Worm (Caenorhabditis elegans): ENCODE data around the gene T19H12.3.

T19H12.3 gene

DNA sequence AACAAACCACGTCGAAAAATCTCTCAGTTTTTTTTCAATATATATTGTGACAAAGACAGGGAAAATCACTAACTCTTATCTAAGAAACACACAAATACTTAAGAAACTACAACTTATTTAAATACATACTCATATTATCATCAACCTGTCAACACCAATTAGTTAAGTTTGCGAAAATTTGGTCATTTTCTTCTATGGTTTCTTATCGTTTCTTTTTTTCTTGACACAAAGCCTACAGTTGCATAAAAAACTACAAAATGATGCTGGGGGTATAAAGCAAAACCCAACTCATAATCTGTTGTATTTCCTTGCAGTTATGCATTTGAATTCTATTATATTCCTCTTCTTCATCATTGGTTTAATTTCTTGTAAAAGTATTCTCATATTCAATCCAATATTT lies 15.6 kb downstream of the T19H12.3 start, which contains the start of gene ugt-67:
Gene ugt-67, plus strand, starts transcription at position 301 of the 400 bp plus-strand sequence.
- TF ChIP-seq dao-5 (tag; optimal IDR thresholded peaks at IDR 0.05): no peak
- no peak for TF ChIP-seq W03F9.2 (tag; optimal IDR thresholded peaks at IDR 0.05)
- no peak for TF ChIP-seq him-1 (tag; optimal IDR thresholded peaks at IDR 0.05)

DNA sequence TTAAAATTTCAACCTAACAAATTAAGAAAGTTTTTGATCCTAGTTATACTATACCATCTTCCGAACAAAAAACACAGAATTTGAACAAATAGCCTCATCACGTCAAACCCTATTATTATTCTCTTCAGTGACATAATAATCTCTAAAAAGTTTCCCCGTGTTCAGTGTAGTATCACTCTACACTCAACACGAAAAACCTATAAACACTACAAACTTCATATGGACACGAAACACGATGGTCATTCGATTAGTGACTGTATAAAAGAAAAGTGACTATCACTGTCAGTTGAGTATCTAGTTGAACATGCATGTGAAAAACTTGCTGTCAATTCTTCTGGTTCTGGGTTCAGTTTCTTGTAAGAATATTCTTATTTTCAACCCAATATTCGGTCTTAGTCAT lies 18.2 kb downstream of the T19H12.3 start, which contains the start of gene ugt-8:
Gene ugt-8, plus strand, starts transcription at position 235 of the 400 bp plus-strand sequence.
- TF ChIP-seq dao-5 (tag; optimal IDR thresholded peaks at IDR 0.05) (no peak), W03F9.2 (tag; optimal IDR thresholded peaks at IDR 0.05) (no peak), him-1 (tag; optimal IDR thresholded peaks at IDR 0.05) (no peak)

DNA sequence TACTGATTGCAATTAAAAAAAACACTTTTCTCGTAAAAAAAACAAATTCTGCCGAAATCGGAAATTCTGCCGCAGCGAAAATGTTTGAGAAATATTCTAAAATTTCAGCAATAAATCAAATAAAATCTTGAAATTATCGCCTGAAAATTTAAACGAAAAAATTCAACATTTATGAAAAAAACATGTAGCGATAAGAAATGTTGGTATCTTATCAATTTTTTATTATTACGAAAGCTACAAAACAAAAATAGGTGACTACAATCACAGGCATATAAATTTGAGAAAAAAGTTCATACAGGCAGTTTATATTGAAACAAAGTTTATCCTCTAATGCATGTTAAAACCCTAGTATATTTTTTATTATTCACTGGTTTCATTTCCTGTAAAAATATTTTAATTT lies 20.5 kb downstream of the T19H12.3 start, which contains the start of gene ugt-14:
Gene ugt-14, plus strand, starts transcription at position 301 of the 400 bp plus-strand sequence.
- TF ChIP-seq dao-5 (tag; optimal IDR thresholded peaks at IDR 0.05) (no peak), him-1 (tag; optimal IDR thresholded peaks at IDR 0.05) (no peak), W03F9.2 (tag; optimal IDR thresholded peaks at IDR 0.05) (no peak)

DNA sequence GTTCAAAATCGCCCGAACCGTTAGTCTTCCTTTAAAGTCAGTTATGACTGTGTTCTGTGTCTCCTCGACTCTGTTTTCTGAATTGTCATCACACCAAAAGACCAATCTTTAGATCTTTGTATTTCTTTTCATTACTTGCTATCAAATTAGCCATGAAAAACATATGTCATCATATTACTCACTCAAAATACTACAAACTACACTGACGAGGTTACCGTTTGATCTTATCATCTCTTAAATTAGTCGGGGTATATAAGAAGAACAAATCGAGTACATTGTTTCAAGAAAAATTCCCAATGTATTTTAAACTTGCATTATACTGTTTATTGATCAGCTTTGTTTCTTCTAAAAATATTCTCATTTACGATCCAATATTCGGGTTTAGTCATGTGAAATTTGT lies 23.1 kb downstream of the T19H12.3 start, which contains the start of gene ugt-13:
Gene ugt-13, plus strand, starts transcription at position 294 of the 400 bp plus-strand sequence.
- no peak for TF ChIP-seq W03F9.2 (tag; optimal IDR thresholded peaks at IDR 0.05)
- no peak for TF ChIP-seq him-1 (tag; optimal IDR thresholded peaks at IDR 0.05)
- TF ChIP-seq dao-5 (tag; optimal IDR thresholded peaks at IDR 0.05): no peak

DNA sequence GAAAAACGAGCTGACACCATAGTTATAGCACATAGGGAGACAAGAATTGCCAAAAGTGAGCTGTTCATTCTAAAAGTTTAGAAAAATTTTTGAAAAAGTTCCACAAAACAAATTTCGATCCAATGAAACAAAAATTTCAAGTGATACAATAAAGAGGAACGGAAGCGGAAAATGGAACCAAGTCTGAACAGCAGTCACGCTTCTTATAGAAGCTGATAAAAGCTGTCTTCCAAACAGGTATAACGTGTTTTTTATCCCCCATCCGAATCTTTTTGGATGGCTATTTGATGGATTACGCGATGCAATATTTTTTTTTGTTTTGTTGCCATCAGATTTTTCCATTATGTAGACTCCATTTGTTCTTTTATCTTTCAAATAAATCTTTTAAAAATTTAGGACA lies 26.8 kb downstream of the T19H12.3 start, which contains the start of gene H23N18.5:
Gene H23N18.5, minus strand, starts transcription at position 69 of the 400 bp plus-strand sequence.
- TF ChIP-seq dao-5 (tag; optimal IDR thresholded peaks at IDR 0.05) (no peak), W03F9.2 (tag; optimal IDR thresholded peaks at IDR 0.05) (no peak), him-1 (tag; optimal IDR thresholded peaks at IDR 0.05) (no peak)

DNA sequence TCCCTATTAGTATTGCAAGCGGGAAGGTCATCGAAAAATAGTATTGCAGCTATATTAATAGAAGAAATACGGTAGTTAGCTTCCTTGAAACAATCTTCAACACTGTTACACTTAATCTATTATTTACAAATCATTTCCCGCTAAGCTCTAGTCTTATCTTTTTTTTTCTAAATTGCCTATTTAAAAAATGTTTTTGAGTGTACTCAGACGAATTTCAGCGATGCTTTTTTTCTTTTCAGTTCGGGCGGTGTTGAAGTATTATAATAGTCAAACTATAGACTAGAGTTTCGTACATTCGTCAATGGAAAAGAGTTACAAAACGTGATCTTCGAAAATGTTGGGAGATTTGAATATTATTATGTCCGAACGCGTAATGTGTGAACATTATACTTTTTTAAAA lies 28.4 kb downstream of the T19H12.3 start:
- TF ChIP-seq dao-5 (tag; optimal IDR thresholded peaks at IDR 0.05) (no peak), him-1 (tag; optimal IDR thresholded peaks at IDR 0.05) (no peak), W03F9.2 (tag; optimal IDR thresholded peaks at IDR 0.05) (no peak)

DNA sequence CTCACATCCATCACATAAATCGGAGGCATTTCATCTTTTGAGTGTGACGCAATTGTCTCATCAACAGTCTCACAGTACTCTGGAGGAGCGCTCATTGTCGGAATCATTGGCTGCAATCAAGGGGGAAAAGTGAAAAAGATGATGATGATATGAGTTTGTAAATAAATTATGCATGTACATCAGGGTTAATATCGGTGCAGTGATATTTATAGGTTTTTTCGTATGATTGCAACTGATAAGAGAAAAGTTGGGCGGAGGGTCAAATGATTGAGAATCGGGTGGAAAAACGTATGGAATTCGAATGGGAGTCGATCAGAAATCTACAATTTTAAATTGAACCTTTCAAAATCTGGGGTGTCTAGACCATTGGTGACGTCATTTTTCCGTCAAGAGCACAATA lies 29.4 kb downstream of the T19H12.3 start, which contains the start of gene H23N18.6:
Gene H23N18.6, minus strand, starts transcription at position 201 of the 400 bp plus-strand sequence.
- TF ChIP-seq W03F9.2 (tag; optimal IDR thresholded peaks at IDR 0.05): no peak

DNA sequence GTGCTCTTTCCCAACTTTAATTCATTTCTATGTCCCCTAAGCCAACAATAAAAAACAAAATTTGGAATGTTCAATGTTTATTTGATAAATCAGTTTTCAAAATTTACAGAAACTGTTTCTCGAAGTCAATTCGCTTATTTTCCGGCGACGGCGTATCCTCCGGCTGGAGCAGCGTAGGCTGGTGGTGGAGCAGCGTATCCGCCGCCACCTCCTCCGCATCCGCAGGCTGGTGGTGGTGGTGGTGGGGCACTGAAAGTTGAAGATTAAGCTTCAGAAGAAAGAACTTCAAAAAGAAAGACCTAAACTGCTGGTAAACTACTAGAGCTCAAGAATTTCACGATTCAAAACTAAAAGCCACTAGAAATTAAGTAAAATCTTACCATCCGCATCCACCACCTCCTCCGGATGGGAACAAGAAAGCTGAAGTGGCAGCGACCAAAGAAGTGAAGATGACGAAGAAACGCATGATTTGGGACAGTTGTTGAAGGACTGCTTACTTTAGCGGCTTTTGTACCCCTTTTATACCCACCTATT lies 32.7 kb downstream of the T19H12.3 start, which contains the start of gene C02E7.7:
Gene C02E7.7, minus strand, starts transcription at position 484 of the 534 bp plus-strand sequence.
- no peak for TF ChIP-seq W03F9.2 (tag; optimal IDR thresholded peaks at IDR 0.05)
- no peak for TF ChIP-seq dao-5 (tag; optimal IDR thresholded peaks at IDR 0.05)
- no peak for TF ChIP-seq him-1 (tag; optimal IDR thresholded peaks at IDR 0.05)

DNA sequence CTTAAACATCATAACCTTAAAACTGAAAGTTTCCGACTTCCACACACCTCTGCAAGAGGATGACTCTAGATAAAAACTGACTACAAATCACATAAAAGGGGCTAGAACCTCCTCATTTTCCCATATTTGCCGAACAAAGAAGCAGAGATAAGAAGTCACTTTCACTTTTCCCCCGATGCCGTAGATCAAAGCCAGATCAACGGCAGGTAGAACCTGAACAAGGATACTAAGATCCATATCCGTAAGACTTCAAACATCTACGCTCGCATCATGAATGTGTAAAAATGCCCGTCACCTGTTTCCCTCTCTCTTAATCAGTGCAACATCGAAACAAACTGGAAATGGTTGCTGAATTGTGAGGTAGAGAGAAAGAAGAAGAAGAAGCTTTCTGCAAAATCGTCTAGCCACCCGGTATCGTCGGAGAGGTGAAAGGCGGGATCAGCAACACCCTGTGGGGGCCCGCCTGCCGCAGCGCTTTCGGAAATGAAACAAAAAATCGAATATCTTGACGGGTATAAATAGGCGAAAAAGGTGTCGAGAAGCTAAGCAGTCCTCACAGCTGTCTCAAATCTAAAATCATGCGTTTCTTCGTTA lies 33.3 kb downstream of the T19H12.3 start, which contains the start of gene C02E7.6:
Gene C02E7.6, plus strand, starts transcription at position 544 of the 594 bp plus-strand sequence.
- TF ChIP-seq him-1 (tag; optimal IDR thresholded peaks at IDR 0.05): no peak
- no peak for TF ChIP-seq W03F9.2 (tag; optimal IDR thresholded peaks at IDR 0.05)
- TF ChIP-seq dao-5 (tag; optimal IDR thresholded peaks at IDR 0.05): no peak

DNA sequence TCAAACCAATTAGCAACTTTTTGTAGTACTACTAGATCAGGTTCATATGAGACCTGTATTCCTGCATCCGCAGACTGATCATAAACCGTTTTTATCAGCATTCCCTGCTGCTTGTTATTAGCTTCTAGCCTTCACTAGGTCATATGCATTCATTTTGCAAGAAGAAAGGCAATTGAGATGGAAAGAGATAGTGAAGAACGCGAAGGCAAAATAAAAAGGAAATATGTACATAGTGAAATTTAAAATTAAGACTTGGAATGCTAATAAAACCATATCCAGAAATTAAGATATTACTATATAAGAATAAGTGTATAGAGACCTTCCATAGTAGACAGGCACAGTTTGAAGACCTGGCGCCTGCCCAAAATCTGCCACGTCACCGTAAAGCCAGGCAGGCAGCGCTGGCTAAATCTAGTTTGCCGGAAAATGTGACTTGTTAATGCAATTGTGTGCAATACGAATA lies 35.2 kb downstream of the T19H12.3 start, which contains the start of the genes C02E7.8 and srh-23:
Gene C02E7.8, minus strand, starts transcription at position 101 of the 463 bp plus-strand sequence.
Gene srh-23, plus strand, starts transcription at position 413 of the 463 bp plus-strand sequence.
- no peak for TF ChIP-seq dao-5 (tag; optimal IDR thresholded peaks at IDR 0.05)
- no peak for TF ChIP-seq W03F9.2 (tag; optimal IDR thresholded peaks at IDR 0.05)
- no peak for TF ChIP-seq him-1 (tag; optimal IDR thresholded peaks at IDR 0.05)

DNA sequence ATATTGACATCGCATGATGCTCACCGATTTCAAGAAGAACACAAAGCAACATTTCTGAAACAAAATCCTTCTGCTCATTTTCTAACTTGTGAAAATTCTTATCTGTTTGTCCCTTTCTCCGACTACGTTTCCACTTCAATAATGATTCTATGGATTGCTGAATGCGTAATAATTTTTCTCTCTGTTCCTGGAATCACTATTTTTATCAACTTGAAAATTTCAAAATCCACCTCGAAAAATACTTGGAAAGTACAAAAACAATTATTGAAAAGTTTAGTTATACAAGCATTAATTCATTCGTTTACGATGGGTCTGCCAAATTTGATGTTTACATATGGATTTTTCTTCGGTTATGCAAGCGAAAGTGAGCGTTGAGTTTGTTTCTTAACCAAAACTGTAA lies 36.6 kb downstream of the T19H12.3 start, which contains the start of gene srh-22:
Gene srh-22, plus strand, starts transcription at position 301 of the 400 bp plus-strand sequence.
- TF ChIP-seq dao-5 (tag; optimal IDR thresholded peaks at IDR 0.05) (no peak), him-1 (tag; optimal IDR thresholded peaks at IDR 0.05) (no peak), W03F9.2 (tag; optimal IDR thresholded peaks at IDR 0.05) (no peak)

DNA sequence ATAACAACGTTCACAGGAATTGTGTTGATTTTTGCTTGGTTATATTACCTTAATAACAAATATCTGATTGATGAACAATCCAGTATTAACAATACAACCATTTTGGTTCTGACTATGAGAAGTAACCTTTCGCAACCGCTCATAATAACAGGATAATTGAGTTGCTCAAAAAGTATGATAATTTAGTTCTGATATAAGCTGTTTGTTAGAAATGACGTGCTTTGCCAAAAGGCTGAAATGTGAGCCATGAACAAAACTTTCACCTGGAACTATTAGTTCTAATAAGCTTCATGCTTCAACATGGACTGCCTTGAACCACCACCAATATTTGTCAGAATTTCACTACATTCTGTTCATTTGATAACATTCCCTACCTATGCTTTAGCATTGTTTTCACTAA lies 39.1 kb downstream of the T19H12.3 start, which contains the start of gene srh-20:
Gene srh-20, plus strand, starts transcription at position 301 of the 400 bp plus-strand sequence.
- TF ChIP-seq dao-5 (tag; optimal IDR thresholded peaks at IDR 0.05) (no peak), W03F9.2 (tag; optimal IDR thresholded peaks at IDR 0.05) (no peak), him-1 (tag; optimal IDR thresholded peaks at IDR 0.05) (no peak)

DNA sequence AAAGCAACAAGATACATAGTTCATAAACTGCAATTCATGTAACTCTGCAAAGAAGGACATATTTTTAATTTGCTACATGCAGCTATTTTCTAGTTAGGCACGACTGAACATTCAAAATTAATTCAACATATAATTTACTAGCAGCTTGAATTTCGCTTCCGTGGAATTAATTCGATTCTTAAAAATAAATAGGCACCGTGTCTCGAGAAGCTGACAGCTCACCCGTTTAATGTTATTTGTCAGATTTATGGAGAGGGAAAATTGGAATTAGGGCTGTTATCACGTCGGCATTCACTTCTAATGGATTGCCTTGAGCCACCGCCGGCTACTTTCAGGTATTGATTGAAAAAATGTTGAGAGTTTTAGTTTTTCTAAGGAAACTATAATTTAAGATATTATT lies 40.9 kb downstream of the T19H12.3 start, which contains the start of gene srh-21:
Gene srh-21, plus strand, starts transcription at position 301 of the 400 bp plus-strand sequence.
- no peak for TF ChIP-seq him-1 (tag; optimal IDR thresholded peaks at IDR 0.05)
- TF ChIP-seq dao-5 (tag; optimal IDR thresholded peaks at IDR 0.05): no peak
- TF ChIP-seq W03F9.2 (tag; optimal IDR thresholded peaks at IDR 0.05): no peak

DNA sequence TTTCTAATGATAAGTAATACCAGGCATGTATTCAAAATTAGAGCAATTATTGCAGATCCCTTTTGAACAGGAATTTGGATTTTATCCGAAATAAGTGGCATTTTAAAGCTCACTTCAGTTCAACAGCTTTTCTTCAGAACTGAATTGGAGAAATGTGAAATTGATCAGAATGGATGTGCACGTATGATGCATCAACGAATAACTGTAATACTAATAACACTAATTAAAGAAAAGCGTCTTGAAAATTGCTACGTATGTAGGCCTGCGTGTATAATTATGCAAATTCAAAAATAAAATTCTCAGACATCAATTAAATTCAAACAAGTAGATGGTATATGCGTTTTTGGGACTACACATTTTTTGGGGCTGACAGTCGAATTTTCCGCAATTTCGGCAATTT lies 44.4 kb downstream of the T19H12.3 start, which contains the start of gene str-205:
Gene str-205, minus strand, starts transcription at position 101 of the 400 bp plus-strand sequence.
- no peak for TF ChIP-seq him-1 (tag; optimal IDR thresholded peaks at IDR 0.05)
- TF ChIP-seq dao-5 (tag; optimal IDR thresholded peaks at IDR 0.05): no peak
- no peak for TF ChIP-seq W03F9.2 (tag; optimal IDR thresholded peaks at IDR 0.05)

Data from whole organism, L4/young adult.